Worm (Caenorhabditis elegans) whole organism, L3 larva: ENCODE results near the gene col-175.
"Not testable (repeated sequence)": the region's sequence is repeated elsewhere in the genome, so short reads cannot be mapped to it uniquely, and the experiment has no call there.

Source experiments
- R02D3.7 ChIP-seq: fragments of 150-350 bp; optimal IDR thresholded peaks from 2 replicates; lab custom pipeline; 2014; ENCODE audit warnings: missing biosample characterization, missing genetic modification characterization
- ZK546.5 ChIP-seq: sonication (generic microtip); optimal IDR thresholded peaks from 2 replicates; lab custom pipeline; 2017; ENCODE audit warnings: missing biosample characterization, missing genetic modification characterization
- ama-1 ChIP-seq: fragments of 150-350 bp; optimal IDR thresholded peaks from 2 replicates; lab custom pipeline; 2018
- ceh-16 ChIP-seq: sonication (generic microtip); optimal IDR thresholded peaks from 2 replicates; lab custom pipeline; 2017; ENCODE audit warnings: missing biosample characterization, missing genetic modification characterization
- ceh-28 ChIP-seq: fragments of 150-350 bp; optimal IDR thresholded peaks from 2 replicates; lab custom pipeline; 2014; ENCODE audit warnings: missing biosample characterization, missing genetic modification reagents, missing genetic modification characterization
- ceh-9 ChIP-seq: sonication (generic microtip); optimal IDR thresholded peaks from 2 replicates; lab custom pipeline; 2018; ENCODE audit warnings: missing biosample characterization, missing genetic modification characterization
- daf-12 ChIP-seq: fragments of 150-350 bp; optimal IDR thresholded peaks from 2 replicates; lab custom pipeline; 2014; ENCODE audit warnings: missing biosample characterization, missing genetic modification reagents, missing genetic modification characterization
- egl-5 ChIP-seq: fragments of 150-350 bp; optimal IDR thresholded peaks from 2 replicates; lab custom pipeline; 2017; ENCODE audit warnings: missing biosample characterization, missing genetic modification reagents, missing genetic modification characterization, inconsistent platforms
- elt-1 ChIP-seq: fragments of 150-350 bp; optimal IDR thresholded peaks from 2 replicates; lab custom pipeline; 2014; ENCODE audit warnings: missing biosample characterization, missing genetic modification characterization
- elt-2 ChIP-seq: sonication (generic microtip); optimal IDR thresholded peaks from 2 replicates; lab custom pipeline; 2016; ENCODE audit warnings: missing genetic modification reagents, mild to moderate bottlenecking, missing genetic modification characterization, missing compliant biosample characterization
- eor-1 ChIP-seq, 2 experiments: fragments of 150-350 bp; optimal IDR thresholded peaks; 2 replicates each; lab custom pipeline; 2014 to 2018; ENCODE audit warnings: missing biosample characterization in 2 of 2, missing genetic modification characterization in 2 of 2
- fkh-10 ChIP-seq: sonication (generic microtip); optimal IDR thresholded peaks from 2 replicates; lab custom pipeline; 2017; ENCODE audit warnings: missing biosample characterization, missing genetic modification reagents, missing genetic modification characterization
- fkh-2 ChIP-seq: fragments of 150-350 bp; optimal IDR thresholded peaks from 2 replicates; lab custom pipeline; 2014; ENCODE audit warnings: missing biosample characterization, missing genetic modification reagents, missing genetic modification characterization
- fos-1 ChIP-seq: fragments of 150-350 bp; optimal IDR thresholded peaks from 2 replicates; lab custom pipeline; 2014; ENCODE audit warnings: missing biosample characterization, missing genetic modification characterization
- hmg-11 ChIP-seq: sonication (generic microtip); optimal IDR thresholded peaks from 2 replicates; lab custom pipeline; 2016; ENCODE audit warnings: missing genetic modification characterization, missing compliant biosample characterization
- lin-15B ChIP-seq: fragments of 150-350 bp; optimal IDR thresholded peaks from 2 replicates; lab custom pipeline; 2014; ENCODE audit warnings: missing biosample characterization, missing genetic modification characterization
- lin-39 ChIP-seq: fragments of 150-350 bp; optimal IDR thresholded peaks from 2 replicates; lab custom pipeline; 2018; ENCODE audit warnings: missing biosample characterization, missing genetic modification reagents, missing genetic modification characterization
- mdl-1 ChIP-seq: fragments of 150-350 bp; optimal IDR thresholded peaks from 2 replicates; lab custom pipeline; 2014; ENCODE audit warnings: missing biosample characterization, missing genetic modification characterization
- mml-1 ChIP-seq: fragments of 150-350 bp; sonication (generic microtip); optimal IDR thresholded peaks from 3 replicates; lab custom pipeline; 2014; ENCODE audit warnings: missing biosample characterization, missing genetic modification characterization
- nhr-12 ChIP-seq: fragments of 150-350 bp; optimal IDR thresholded peaks from 2 replicates; lab custom pipeline; 2014; ENCODE audit warnings: missing biosample characterization, missing genetic modification characterization
- nhr-23 ChIP-seq: fragments of 150-350 bp; optimal IDR thresholded peaks from 2 replicates; lab custom pipeline; 2014; ENCODE audit warnings: missing biosample characterization, missing genetic modification reagents, missing genetic modification characterization
- nhr-25 ChIP-seq: sonication (generic microtip); optimal IDR thresholded peaks from 2 replicates; lab custom pipeline; 2017; ENCODE audit warnings: missing biosample characterization, missing genetic modification characterization
- nhr-43 ChIP-seq: sonication (generic microtip); optimal IDR thresholded peaks from 2 replicates; lab custom pipeline; 2016; ENCODE audit warnings: mild to moderate bottlenecking, missing genetic modification characterization, missing compliant biosample characterization; ENCODE audit not compliant: poor library complexity, severe bottlenecking
- nhr-76 ChIP-seq: fragments of 150-350 bp; sonication (generic microtip); optimal IDR thresholded peaks from 5 replicates; lab custom pipeline; 2014; ENCODE audit warnings: missing biosample characterization, missing genetic modification characterization
- nhr-77 ChIP-seq: fragments of 150-350 bp; optimal IDR thresholded peaks from 2 replicates; lab custom pipeline; 2014; ENCODE audit warnings: missing biosample characterization, missing genetic modification characterization
- skn-1 ChIP-seq: fragments of 150-350 bp; optimal IDR thresholded peaks from 2 replicates; lab custom pipeline; 2014; ENCODE audit warnings: missing biosample characterization, missing genetic modification characterization
- snpc-4 ChIP-seq: fragments of 150-350 bp; optimal IDR thresholded peaks from 2 replicates; lab custom pipeline; 2014; ENCODE audit warnings: missing biosample characterization, missing genetic modification characterization
- tbx-2 ChIP-seq: sonication (generic microtip); optimal IDR thresholded peaks from 2 replicates; lab custom pipeline; 2016; ENCODE audit warnings: mild to moderate bottlenecking, missing genetic modification characterization, missing compliant biosample characterization
- unc-39 ChIP-seq: sonication (generic microtip); optimal IDR thresholded peaks from 4 replicates; lab custom pipeline; 2017; ENCODE audit warnings: missing biosample characterization, missing genetic modification characterization
- unc-62 ChIP-seq: fragments of 150-350 bp; sonication (generic microtip); optimal IDR thresholded peaks from 4 replicates; lab custom pipeline; 2014; ENCODE audit warnings: missing biosample characterization, missing genetic modification reagents, missing genetic modification characterization
- ztf-11 ChIP-seq: fragments of 150-350 bp; optimal IDR thresholded peaks from 2 replicates; lab custom pipeline; 2014; ENCODE audit warnings: missing biosample characterization, missing genetic modification characterization
- ztf-4 ChIP-seq: fragments of 150-350 bp; optimal IDR thresholded peaks from 2 replicates; lab custom pipeline; 2014; ENCODE audit warnings: missing biosample characterization, missing genetic modification characterization

The col-175 gene

DNA sequence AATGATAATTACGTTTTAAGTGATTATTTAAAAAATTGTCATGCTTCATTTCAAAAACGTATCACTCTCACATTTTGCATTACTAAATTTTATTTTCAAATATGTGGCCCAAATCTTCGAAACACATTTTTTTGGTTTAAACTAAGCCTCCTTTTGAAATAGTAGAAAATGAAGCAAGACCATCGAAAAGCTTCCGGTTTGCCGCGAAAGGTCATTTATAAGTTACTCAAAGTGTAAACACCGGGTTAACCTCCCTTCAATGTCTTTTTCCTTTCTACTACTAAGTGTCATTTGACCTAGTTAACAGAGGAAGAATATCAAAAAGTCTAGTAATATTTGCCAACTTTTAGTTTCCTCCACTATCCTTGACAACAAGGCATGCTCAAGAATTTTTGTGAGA is 27.7 kb downstream of the col-175 start:
- no peak for TF ChIP-seq nhr-76 (tag; lab: Kevin White, UChicago)
- no peak for TF ChIP-seq ZK546.5 (tag; lab: Kevin White, UChicago)
- TF ChIP-seq unc-39: no peak
- TF ChIP-seq ceh-28: no peak
- no peak for TF ChIP-seq snpc-4 (tag; lab: Kevin White, UChicago)
- TF ChIP-seq fos-1 (tag; lab: Kevin White, UChicago): no peak
- TF ChIP-seq ztf-11: no peak
- TF ChIP-seq ztf-4 (tag; lab: Kevin White, UChicago): no peak
- no peak for TF ChIP-seq ceh-9
- TF ChIP-seq nhr-12 (tag; lab: Kevin White, UChicago): no peak
- TF ChIP-seq R02D3.7 (tag; lab: Kevin White, UChicago): no peak
- no peak for TF ChIP-seq lin-39 (tag; lab: Kevin White, UChicago)
- TF ChIP-seq ama-1 (lab: Kevin White, UChicago): no peak
- TF ChIP-seq nhr-43: no peak
- no peak for TF ChIP-seq fkh-10 (GFP tag; lab: Kevin White, UChicago)
- TF ChIP-seq fkh-2 (tag; lab: Kevin White, UChicago): no peak
- no peak for TF ChIP-seq egl-5 (tag; lab: Kevin White, UChicago)
- no peak for TF ChIP-seq elt-1
- no peak for TF ChIP-seq lin-15B (tag; lab: Kevin White, UChicago)

DNA sequence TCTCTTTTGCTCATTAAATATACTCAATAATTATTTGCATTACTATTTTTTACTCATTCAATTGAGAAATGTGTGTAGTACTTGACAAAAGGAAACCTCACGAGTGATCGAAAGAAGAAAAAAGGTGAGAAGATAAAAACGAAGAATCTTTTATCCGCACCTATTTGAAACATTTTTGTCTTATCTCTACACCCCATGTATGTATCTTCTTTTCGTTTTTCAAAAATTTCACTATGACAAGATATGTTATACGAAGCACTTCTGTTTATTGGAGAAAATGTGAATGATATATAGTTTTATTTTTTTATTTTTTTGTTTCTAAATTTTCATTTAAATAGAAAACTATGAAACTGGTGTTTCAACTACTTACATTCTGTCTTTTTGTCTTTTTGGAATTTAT is 29.4 kb downstream of the col-175 start:
- TF ChIP-seq R02D3.7 (tag; lab: Kevin White, UChicago): no peak

DNA sequence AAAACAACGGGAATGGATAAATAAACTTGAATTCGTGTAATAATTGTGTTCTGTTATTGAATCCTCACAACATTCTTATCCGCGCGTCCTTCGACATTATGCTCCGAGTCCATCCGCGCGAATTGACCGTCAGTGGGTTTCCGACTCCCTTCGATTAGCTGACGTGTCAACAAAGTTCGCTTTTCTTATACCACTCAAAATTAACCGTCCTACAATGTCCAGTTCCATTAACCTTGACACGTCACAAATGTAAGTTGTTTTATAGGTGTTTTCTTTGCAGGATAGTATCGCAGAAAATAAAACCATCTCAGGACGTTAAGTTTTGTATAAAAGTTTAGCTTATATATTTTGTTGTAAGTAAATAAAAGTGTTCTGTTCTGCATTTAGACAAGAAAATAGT is 30.9 kb downstream of the col-175 start, which contains the start of gene crb-3:
crb-3 (plus strand) TSS at position 301 of the 400 bp plus-strand sequence.
- TF ChIP-seq elt-2 (tag; lab: Kevin White, UChicago); nhr-43; mdl-1 (tag; lab: Kevin White, UChicago): not testable (repeated sequence)

DNA sequence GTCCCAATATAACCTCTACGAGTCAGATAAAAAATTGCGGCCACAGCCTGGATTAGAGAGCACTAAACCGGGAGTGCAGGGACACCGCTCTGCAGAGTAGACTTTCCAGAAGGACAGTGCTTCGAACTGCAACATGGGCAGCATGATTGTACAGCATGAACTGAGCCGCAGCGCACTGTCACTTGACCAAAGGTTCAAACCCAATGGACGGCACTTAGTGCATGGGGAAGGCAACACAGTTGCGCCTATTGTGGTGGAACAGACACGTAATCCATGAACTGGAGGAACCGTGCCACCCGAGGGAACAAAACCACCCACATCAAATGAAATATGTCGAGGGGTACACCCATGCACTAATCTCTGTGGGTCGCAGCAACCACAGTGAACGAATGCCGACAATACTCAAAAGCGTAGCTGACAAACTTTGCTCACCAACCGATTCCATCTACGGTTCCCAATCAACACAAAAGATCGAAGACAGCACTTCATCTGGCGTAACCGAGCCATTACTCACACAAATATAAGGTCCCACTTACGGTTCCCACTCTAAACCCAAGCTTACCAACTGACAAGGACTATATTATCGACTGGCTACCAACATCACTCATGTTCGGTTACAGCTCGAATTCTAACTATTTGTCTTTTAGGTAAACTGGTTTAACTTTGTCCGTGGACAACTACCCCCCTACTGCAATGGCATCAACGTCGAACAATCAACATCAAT is 38.9 kb downstream of the col-175 start:
- TF ChIP-seq egl-5 (tag; lab: Kevin White, UChicago): no peak
- TF ChIP-seq lin-15B (tag; lab: Kevin White, UChicago): no peak
- no peak for TF ChIP-seq nhr-77
- no peak for TF ChIP-seq skn-1 (tag; lab: Kevin White, UChicago)
- TF ChIP-seq nhr-76 (tag; lab: Kevin White, UChicago): no peak
- no peak for TF ChIP-seq unc-62 (GFP tag; lab: Kevin White, UChicago)
- TF ChIP-seq fkh-2 (tag; lab: Kevin White, UChicago): no peak
- no peak for TF ChIP-seq ama-1 (lab: Kevin White, UChicago)

DNA sequence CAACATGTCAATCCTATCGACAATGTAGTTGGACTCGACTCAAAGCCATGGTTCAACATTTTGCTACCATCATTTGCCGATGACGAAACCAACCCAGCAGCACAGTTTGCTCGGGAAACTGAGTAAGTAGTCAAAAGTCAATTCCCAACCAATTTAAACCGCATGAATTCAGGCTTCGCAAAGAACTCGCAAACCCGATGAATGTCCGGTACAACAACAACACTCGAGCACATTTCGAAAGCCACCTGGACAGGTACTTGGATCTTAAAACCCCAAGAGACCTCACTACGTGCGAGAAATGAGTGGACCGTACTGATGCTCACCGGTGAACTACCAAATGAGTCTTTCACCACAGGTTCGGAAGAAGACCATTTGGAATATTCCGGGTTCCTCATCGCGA is 40.3 kb downstream of the col-175 start:
- TF ChIP-seq fkh-2 (tag; lab: Kevin White, UChicago) (no peak), eor-1 (tag; optimal IDR thresholded peaks at IDR 0.05; lab: Kevin White, UChicago) (no peak), lin-39 (tag; lab: Kevin White, UChicago) (no peak), mml-1 (tag; lab: Kevin White, UChicago) (no peak), nhr-25 (tag; lab: Kevin White, UChicago) (no peak), nhr-77 (no peak), ceh-16 (tag; lab: Kevin White, UChicago) (no peak), hmg-11 (no peak), skn-1 (tag; lab: Kevin White, UChicago) (no peak), tbx-2 (tag; lab: Kevin White, UChicago) (no peak), lin-15B (tag; lab: Kevin White, UChicago) (no peak), nhr-23 (tag; lab: Kevin White, UChicago) (no peak), daf-12 (tag; lab: Kevin White, UChicago) (no peak), nhr-76 (tag; lab: Kevin White, UChicago) (no peak), egl-5 (tag; lab: Kevin White, UChicago) (no peak)
